Worm (Caenorhabditis elegans) whole organism, L2 larva: Measurements from ENCODE around the gene C14A4.8.
A peak's percentile ranks its signal among the peaks of the same experiment; 100 is the strongest.

Source experiments
- C34F6.9 ChIP-seq: fragments of 150-350 bp; optimal IDR thresholded peaks from 2 replicates; lab custom pipeline; 2014; ENCODE audit warnings: missing biosample characterization, missing genetic modification characterization
- F13H6.1 ChIP-seq: sonication (generic microtip); optimal IDR thresholded peaks from 2 replicates; lab custom pipeline; 2016; ENCODE audit warnings: missing genetic modification characterization, missing compliant biosample characterization
- R02D3.7 ChIP-seq: fragments of 150-350 bp; optimal IDR thresholded peaks from 2 replicates; lab custom pipeline; 2014; ENCODE audit warnings: missing biosample characterization, missing genetic modification characterization
- Y55F3AM.14 ChIP-seq: fragments of 200-800 bp; sonication (Bioruptor generic); optimal IDR thresholded peaks from 2 replicates; lab custom pipeline; 2018; ENCODE audit warnings: mild to moderate bottlenecking, missing genetic modification characterization, missing compliant biosample characterization
- ZK546.5 ChIP-seq: sonication (generic microtip); optimal IDR thresholded peaks from 2 replicates; lab custom pipeline; 2017; ENCODE audit warnings: missing biosample characterization, missing genetic modification characterization
- aly-2 ChIP-seq: fragments of 150-350 bp; optimal IDR thresholded peaks from 2 replicates; lab custom pipeline; 2014; ENCODE audit warnings: missing biosample characterization, missing genetic modification characterization
- ama-1 ChIP-seq: fragments of 150-350 bp; optimal IDR thresholded peaks from 2 replicates; lab custom pipeline; 2018; ENCODE audit warnings: inconsistent platforms
- ceh-16 ChIP-seq: fragments of 150-350 bp; optimal IDR thresholded peaks from 2 replicates; lab custom pipeline; 2014; ENCODE audit warnings: missing biosample characterization, missing genetic modification characterization
- ceh-82 ChIP-seq: fragments of 150-350 bp; optimal IDR thresholded peaks from 2 replicates; lab custom pipeline; 2014; ENCODE audit warnings: missing biosample characterization, missing genetic modification characterization
- dmd-4 ChIP-seq: sonication (generic microtip); optimal IDR thresholded peaks from 2 replicates; lab custom pipeline; 2017; ENCODE audit warnings: missing biosample characterization, missing genetic modification characterization
- egl-27 ChIP-seq: sonication (generic microtip); optimal IDR thresholded peaks from 3 replicates; lab custom pipeline; 2017; ENCODE audit warnings: missing biosample characterization, missing genetic modification reagents, missing genetic modification characterization
- elt-1 ChIP-seq: fragments of 150-350 bp; optimal IDR thresholded peaks from 2 replicates; lab custom pipeline; 2014; ENCODE audit warnings: missing biosample characterization, missing genetic modification characterization
- fos-1 ChIP-seq: fragments of 150-350 bp; optimal IDR thresholded peaks from 2 replicates; lab custom pipeline; 2014; ENCODE audit warnings: missing biosample characterization, missing genetic modification characterization
- lin-11 ChIP-seq: fragments of 150-350 bp; sonication (generic microtip); optimal IDR thresholded peaks from 2 replicates; lab custom pipeline; 2014; ENCODE audit warnings: missing biosample characterization, missing genetic modification characterization, inconsistent platforms, mixed read lengths
- lin-13 ChIP-seq: fragments of 150-350 bp; optimal IDR thresholded peaks from 2 replicates; lab custom pipeline; 2014; ENCODE audit warnings: missing biosample characterization, missing genetic modification reagents, missing genetic modification characterization
- lin-39 ChIP-seq: fragments of 150-350 bp; optimal IDR thresholded peaks from 2 replicates; lab custom pipeline; 2014; ENCODE audit warnings: missing biosample characterization, missing genetic modification reagents, missing genetic modification characterization
- lsy-2 ChIP-seq, 2 experiments: fragments of 150-350 bp in 1 of 2; sonication (generic microtip) in 1 of 2; optimal IDR thresholded peaks; 2 replicates each; lab custom pipeline; 2014 to 2017; ENCODE audit warnings: missing biosample characterization in 2 of 2, missing genetic modification characterization in 2 of 2
- mbf-1 ChIP-seq: sonication (generic microtip); optimal IDR thresholded peaks from 2 replicates; lab custom pipeline; 2017; ENCODE audit warnings: missing biosample characterization, missing genetic modification characterization
- nhr-10 ChIP-seq: sonication (generic microtip); optimal IDR thresholded peaks from 2 replicates; lab custom pipeline; 2017; ENCODE audit warnings: missing biosample characterization, missing genetic modification characterization
- nhr-11 ChIP-seq: fragments of 150-350 bp; optimal IDR thresholded peaks from 2 replicates; lab custom pipeline; 2014; ENCODE audit warnings: missing biosample characterization, missing genetic modification characterization
- nhr-12 ChIP-seq: fragments of 150-350 bp; optimal IDR thresholded peaks from 2 replicates; lab custom pipeline; 2014; ENCODE audit warnings: missing biosample characterization, missing genetic modification characterization
- nhr-21 ChIP-seq: fragments of 150-350 bp; optimal IDR thresholded peaks from 2 replicates; lab custom pipeline; 2014; ENCODE audit warnings: missing biosample characterization, missing genetic modification characterization
- nhr-237 ChIP-seq: fragments of 150-350 bp; optimal IDR thresholded peaks from 2 replicates; lab custom pipeline; 2014; ENCODE audit warnings: missing biosample characterization, missing genetic modification characterization
- nhr-6 ChIP-seq: fragments of 150-350 bp; optimal IDR thresholded peaks from 2 replicates; lab custom pipeline; 2014; ENCODE audit warnings: missing biosample characterization, missing genetic modification characterization
- peb-1 ChIP-seq: fragments of 150-350 bp; optimal IDR thresholded peaks from 2 replicates; lab custom pipeline; 2014; ENCODE audit warnings: missing biosample characterization, missing genetic modification characterization
- skn-1 ChIP-seq: sonication (generic microtip); optimal IDR thresholded peaks from 2 replicates; lab custom pipeline; 2017; ENCODE audit warnings: missing biosample characterization, missing genetic modification characterization
- sma-3 ChIP-seq: sonication (generic microtip); optimal IDR thresholded peaks from 2 replicates; lab custom pipeline; 2016; ENCODE audit warnings: missing genetic modification reagents, missing genetic modification characterization, missing compliant biosample characterization
- sma-9 ChIP-seq, 2 experiments: fragments of 150-350 bp in 1 of 2; sonication (generic microtip) in 1 of 2; optimal IDR thresholded peaks; 2 replicates each; lab custom pipeline; 2014 to 2016; ENCODE audit warnings: missing genetic modification characterization in 2 of 2, mild to moderate bottlenecking in 1 of 2, missing biosample characterization in 1 of 2, missing compliant biosample characterization in 1 of 2, missing genetic modification reagents in 1 of 2, moderate library complexity in 1 of 2
- snpc-4 ChIP-seq: fragments of 150-350 bp; optimal IDR thresholded peaks from 2 replicates; lab custom pipeline; 2014; ENCODE audit warnings: missing biosample characterization, missing genetic modification characterization
- unc-39 ChIP-seq: fragments of 150-350 bp; optimal IDR thresholded peaks from 2 replicates; lab custom pipeline; 2014; ENCODE audit warnings: missing biosample characterization, missing genetic modification characterization
- unc-62 ChIP-seq: fragments of 150-350 bp; optimal IDR thresholded peaks from 2 replicates; lab custom pipeline; 2014; ENCODE audit warnings: missing biosample characterization, missing genetic modification reagents, missing genetic modification characterization
- zag-1 ChIP-seq: fragments of 150-350 bp; optimal IDR thresholded peaks from 2 replicates; lab custom pipeline; 2014; ENCODE audit warnings: missing biosample characterization, missing genetic modification characterization
- ztf-1 ChIP-seq: fragments of 200-800 bp; sonication (Bioruptor generic); conservative IDR thresholded peaks from 2 replicates; pipeline ENCODE4 v1.3.6; 2022; ENCODE audit warnings: missing genetic modification characterization, missing compliant biosample characterization
- ztf-4 ChIP-seq: fragments of 150-350 bp; optimal IDR thresholded peaks from 2 replicates; lab custom pipeline; 2014; ENCODE audit warnings: missing biosample characterization, missing genetic modification characterization

Gene C14A4.8

ce11 chrII:10598039-10598438 is at the start of gene C14A4.8:
C14A4.8 (minus strand) TSS chrII:10598139.
- TF ChIP-seq ama-1 (lab: Kevin White, UChicago) (no peak), nhr-21 (no peak), nhr-6 (tag; lab: Kevin White, UChicago) (no peak), lin-13 (GFP tag; lab: Kevin White, UChicago) (no peak), sma-9 (GFP tag; optimal IDR thresholded peaks at IDR 0.05; lab: Kevin White, UChicago) (no peak), sma-9 (tag; optimal IDR thresholded peaks at IDR 0.05; lab: Kevin White, UChicago) (no peak), zag-1 (tag; lab: Kevin White, UChicago) (no peak), unc-39 (no peak), snpc-4 (tag; lab: Kevin White, UChicago) (no peak), Y55F3AM.14 (GFP tag; lab: Kevin White, UChicago) (no peak), ztf-1 (GFP tag; lab: Robert Waterston, UW) (no peak), ztf-4 (tag; lab: Kevin White, UChicago) (no peak), ZK546.5 (tag; lab: Kevin White, UChicago) (no peak), nhr-10 (tag; lab: Kevin White, UChicago) (no peak), unc-62 (GFP tag; lab: Kevin White, UChicago) (no peak), ceh-16 (tag; lab: Kevin White, UChicago) (no peak), elt-1 (tag; lab: Kevin White, UChicago) (no peak), lin-11 (tag; lab: Kevin White, UChicago) (no peak), fos-1 (tag; lab: Kevin White, UChicago) (no peak), R02D3.7 (no peak), F13H6.1 (tag; lab: Kevin White, UChicago) (no peak)
- TF ChIP-seq, all 48 proteins: peak for 0

ce11 chrII:10646901-10647566 is 49.1 kb upstream of the C14A4.8 start, which contains the start of gene M28.10:
M28.10 (plus strand) TSS chrII:10647516.
- peak; percentile 1 for TF ChIP-seq fos-1 (tag; lab: Kevin White, UChicago)
- no peak for TF ChIP-seq mbf-1 (tag; lab: Kevin White, UChicago)
- no peak for TF ChIP-seq nhr-6 (tag; lab: Kevin White, UChicago)
- TF ChIP-seq skn-1 (tag; lab: Kevin White, UChicago), result no peak
- no peak for TF ChIP-seq aly-2 (tag; lab: Kevin White, UChicago)
- TF ChIP-seq ztf-4 (tag; lab: Kevin White, UChicago), result no peak
- TF ChIP-seq snpc-4 (tag; lab: Kevin White, UChicago), result no peak
- TF ChIP-seq egl-27 (tag; lab: Kevin White, UChicago), result no peak
- TF ChIP-seq nhr-237 (tag; lab: Kevin White, UChicago), result no peak

ce11 chrII:10643403-10643802 is 45.5 kb upstream of the C14A4.8 start, which contains the start of gene M28.4:
M28.4 (plus strand) TSS chrII:10643703.
- TF ChIP-seq nhr-237 (tag; lab: Kevin White, UChicago) (no peak), snpc-4 (tag; lab: Kevin White, UChicago) (no peak), peb-1 (no peak), nhr-12 (no peak), dmd-4 (tag; lab: Kevin White, UChicago) (no peak), nhr-21 (no peak), lsy-2 (tag; optimal IDR thresholded peaks at IDR 0.05; lab: Kevin White, UChicago) (no peak), ceh-82 (tag; lab: Kevin White, UChicago) (no peak), unc-39 (no peak), nhr-11 (tag; lab: Kevin White, UChicago) (no peak), C34F6.9 (tag; lab: Kevin White, UChicago) (no peak), R02D3.7 (no peak), sma-9 (GFP tag; optimal IDR thresholded peaks at IDR 0.05; lab: Kevin White, UChicago) (no peak), sma-9 (tag; optimal IDR thresholded peaks at IDR 0.05; lab: Kevin White, UChicago) (no peak), skn-1 (tag; lab: Kevin White, UChicago) (no peak)

ce11 chrII:10639110-10639509 is 41.2 kb upstream of the C14A4.8 start, which contains the start of gene M28.9:
M28.9 (plus strand) TSS chrII:10639410.
- TF ChIP-seq F13H6.1 (tag; lab: Kevin White, UChicago), result no peak
- TF ChIP-seq lin-11 (tag; lab: Kevin White, UChicago), result no peak
- no peak for TF ChIP-seq lsy-2 (tag; optimal IDR thresholded peaks at IDR 0.05; lab: Kevin White, UChicago)
- no peak for TF ChIP-seq sma-3
- TF ChIP-seq ceh-16 (tag; lab: Kevin White, UChicago), result no peak
- no peak for TF ChIP-seq lin-39 (tag; lab: Kevin White, UChicago)
- no peak for TF ChIP-seq nhr-237 (tag; lab: Kevin White, UChicago)
